Worm (Caenorhabditis elegans): ENCODE measurements around the gene npp-18.

npp-18 gene

ce11 chrIII:13258163-13258562 is 38.5 kb upstream of the npp-18 start (continued):
- TF ChIP-seq elt-3 (tag; optimal IDR thresholded peaks at IDR 0.05) = no peak
- peak; percentile 5; the same call in 1 of the 2 replicates for TF ChIP-seq isw-1 (GFP tag; IDR thresholded peaks at IDR 0.05)
- peak; percentile 67 for TF ChIP-seq fkh-8 (tag; optimal IDR thresholded peaks at IDR 0.05)
- no peak for TF ChIP-seq nhr-77 (tag; optimal IDR thresholded peaks at IDR 0.05)
- peak in 1 of 2 experiments; percentile 63 for TF ChIP-seq lin-35 (GFP tag; optimal IDR thresholded peaks at IDR 0.05)
- no peak for TF ChIP-seq ama-1 (optimal IDR thresholded peaks at IDR 0.05)
- peak in 1 of 3 experiments; percentile 42 for TF ChIP-seq dpl-1 (GFP tag; optimal IDR thresholded peaks at IDR 0.05)
- no peak for TF ChIP-seq snpc-4 (tag; optimal IDR thresholded peaks at IDR 0.05)
- TF ChIP-seq efl-1 (optimal IDR thresholded peaks at IDR 0.05) = peak; percentile 45 to 57
- TF ChIP-seq efl-1 (GFP tag; optimal IDR thresholded peaks at IDR 0.05 in 1 of 2) = peak in 1 of 2 experiments; percentile 28
- peak in 1 of 2 experiments; percentile 29 for TF ChIP-seq lsy-2 (tag; optimal IDR thresholded peaks at IDR 0.05)
- no peak for TF ChIP-seq nhr-28 (tag; optimal IDR thresholded peaks at IDR 0.05)
- peak; percentile 19 for TF ChIP-seq F16B12.6 (tag; optimal IDR thresholded peaks at IDR 0.05)
- no peak for TF ChIP-seq zag-1 (tag; optimal IDR thresholded peaks at IDR 0.05)
- TF ChIP-seq nhr-71 (tag; optimal IDR thresholded peaks at IDR 0.05) = peak; percentile 39
- no peak for TF ChIP-seq sox-4 (tag; optimal IDR thresholded peaks at IDR 0.05)
- no peak for TF ChIP-seq ets-5 (GFP tag; IDR thresholded peaks at IDR 0.05)
- TF ChIP-seq ztf-11 (tag; optimal IDR thresholded peaks at IDR 0.05) = peak in 1 of 2 experiments; percentile 58
- TF ChIP-seq nhr-11 (tag; optimal IDR thresholded peaks at IDR 0.05) = no peak
- TF ChIP-seq tbx-2 (tag; optimal IDR thresholded peaks at IDR 0.05) = peak; percentile 14

ce11 chrIII:13258752-13259151 is 37.9 kb upstream of the npp-18 start:
- TF ChIP-seq dpl-1 (GFP tag; optimal IDR thresholded peaks at IDR 0.05) = peak in 2 of 3 experiments; percentile 19 to 24
- no peak for TF ChIP-seq ets-5 (GFP tag; IDR thresholded peaks at IDR 0.05)
- peak; percentile 20 for TF ChIP-seq nhr-20 (tag; optimal IDR thresholded peaks at IDR 0.05)
- no peak for TF ChIP-seq grh-1 (GFP tag; IDR thresholded peaks at IDR 0.05)
- TF ChIP-seq unc-130 (tag; optimal IDR thresholded peaks at IDR 0.05) = peak; percentile 13
- TF ChIP-seq unc-86 (tag; optimal IDR thresholded peaks at IDR 0.05) = no peak
- peak in 1 of 6 experiments; percentile 24 for TF ChIP-seq elt-3 (tag; optimal IDR thresholded peaks at IDR 0.05)
- no peak for TF ChIP-seq unc-30 (tag; optimal IDR thresholded peaks at IDR 0.05)
- TF ChIP-seq irx-1 (tag; optimal IDR thresholded peaks at IDR 0.05) = no peak
- no peak for TF ChIP-seq ceh-63 (GFP tag; optimal IDR thresholded peaks at IDR 0.05)
- TF ChIP-seq swsn-7 (tag; optimal IDR thresholded peaks at IDR 0.05) = no peak
- no peak for TF ChIP-seq jun-1 (tag; optimal IDR thresholded peaks at IDR 0.05)
- no peak for TF ChIP-seq isw-1 (GFP tag; IDR thresholded peaks at IDR 0.05)
- TF ChIP-seq nhr-47 (tag; optimal IDR thresholded peaks at IDR 0.05) = no peak
- TF ChIP-seq sox-4 (tag; optimal IDR thresholded peaks at IDR 0.05) = no peak
- TF ChIP-seq skn-1 (tag; optimal IDR thresholded peaks at IDR 0.05) = no peak
- peak; percentile 46 for TF ChIP-seq snu-23 (GFP tag; optimal IDR thresholded peaks at IDR 0.05)
- no peak for TF ChIP-seq lin-15B (tag; optimal IDR thresholded peaks at IDR 0.05)
- TF ChIP-seq lsy-2 (tag; optimal IDR thresholded peaks at IDR 0.05) = peak in 1 of 2 experiments; percentile 16
- TF ChIP-seq ceh-90 (tag; optimal IDR thresholded peaks at IDR 0.05) = no peak
- TF ChIP-seq unc-98 (GFP tag; IDR thresholded peaks at IDR 0.05) = no peak
- TF ChIP-seq hpl-2 (GFP tag; optimal IDR thresholded peaks at IDR 0.05) = no peak
- no peak for TF ChIP-seq zag-1 (tag; optimal IDR thresholded peaks at IDR 0.05)
- no peak for TF ChIP-seq ceh-88 (GFP tag; IDR thresholded peaks at IDR 0.05)
- no peak for TF ChIP-seq sup-37 (GFP tag; optimal IDR thresholded peaks at IDR 0.05)
- no peak for TF ChIP-seq ceh-82 (tag; optimal IDR thresholded peaks at IDR 0.05)
- no peak for TF ChIP-seq fkh-4 (tag; optimal IDR thresholded peaks at IDR 0.05; ENCODE audit: borderline replicate concordance)
- TF ChIP-seq lin-14 (GFP tag; optimal IDR thresholded peaks at IDR 0.05) = peak; percentile 82
- no peak for TF ChIP-seq vab-15 (tag; optimal IDR thresholded peaks at IDR 0.05)
- no peak for TF ChIP-seq hlh-4 (tag; optimal IDR thresholded peaks at IDR 0.05)
- no peak for TF ChIP-seq nhr-77 (tag; optimal IDR thresholded peaks at IDR 0.05)
- TF ChIP-seq F16B12.6 (tag; optimal IDR thresholded peaks at IDR 0.05) = no peak
- peak; percentile 6 to 16 for TF ChIP-seq lin-35 (GFP tag; optimal IDR thresholded peaks at IDR 0.05)
- TF ChIP-seq rnt-1 (tag; optimal IDR thresholded peaks at IDR 0.05) = peak; percentile 61
- no peak for TF ChIP-seq C16A3.4 (tag; optimal IDR thresholded peaks at IDR 0.05)
- peak; percentile 14 for TF ChIP-seq blmp-1 (tag; optimal IDR thresholded peaks at IDR 0.05)
- peak; percentile 35 for TF ChIP-seq mep-1 (tag; optimal IDR thresholded peaks at IDR 0.05)
- peak; percentile 37 for TF ChIP-seq nhr-71 (tag; optimal IDR thresholded peaks at IDR 0.05)
- TF ChIP-seq tlp-1 (tag; optimal IDR thresholded peaks at IDR 0.05) = no peak
- peak; percentile 39 to 57 for TF ChIP-seq efl-1 (optimal IDR thresholded peaks at IDR 0.05)
- TF ChIP-seq efl-1 (GFP tag; optimal IDR thresholded peaks at IDR 0.05 in 1 of 2) = peak; percentile 41 to 91

Measured in whole organism, L1 larva.